Fruit fly (Drosophila melanogaster) whole organism, embryonic: ENCODE measurements around the gene IscU.

Source experiments
- Bteb2 ChIP-seq: fragments of 200-800 bp; sonication (Bioruptor generic); optimal IDR thresholded peaks from 2 replicates; lab custom pipeline; 2016; ENCODE audit warnings: missing biosample characterization, missing genetic modification characterization
- CG10979 ChIP-seq: fragments of 200-800 bp; sonication (Bioruptor generic); optimal IDR thresholded peaks from 2 replicates; lab custom pipeline; 2018; ENCODE audit warnings: missing biosample characterization, mild to moderate bottlenecking, missing genetic modification characterization, moderate library complexity
- CG11504 ChIP-seq: fragments of 200-800 bp; sonication (Bioruptor generic); optimal IDR thresholded peaks from 3 replicates; lab custom pipeline; 2019; ENCODE audit warnings: missing biosample characterization, mild to moderate bottlenecking, missing genetic modification characterization, moderate library complexity
- CG12219 ChIP-seq: fragments of 200-800 bp; sonication (Bioruptor generic); optimal IDR thresholded peaks from 3 replicates; lab custom pipeline; 2018; ENCODE audit warnings: missing biosample characterization, mild to moderate bottlenecking, missing genetic modification characterization
- CG12236 ChIP-seq: fragments of 200-800 bp; sonication (Bioruptor generic); optimal IDR thresholded peaks from 2 replicates; lab custom pipeline; 2016; ENCODE audit warnings: missing biosample characterization, missing genetic modification characterization
- CG12299 ChIP-seq: fragments of 200-800 bp; sonication (Bioruptor generic); optimal IDR thresholded peaks from 2 replicates; lab custom pipeline; 2018; ENCODE audit warnings: missing biosample characterization, mild to moderate bottlenecking, missing genetic modification characterization
- CG13287 ChIP-seq: fragments of 200-800 bp; sonication (Bioruptor generic); IDR thresholded peaks from 2 replicates; pipeline ENCODE4 v1.3.6; 2022; ENCODE audit warnings: missing biosample characterization, missing genetic modification characterization; ENCODE audit not compliant: partially characterized antibody
- CG1529 ChIP-seq: fragments of 200-800 bp; sonication (Bioruptor generic); optimal IDR thresholded peaks from 3 replicates; lab custom pipeline; 2018; ENCODE audit warnings: missing biosample characterization, missing genetic modification characterization
- CG30431 ChIP-seq: fragments of 200-800 bp; sonication (Bioruptor generic); optimal IDR thresholded peaks from 2 replicates; lab custom pipeline; 2017; ENCODE audit warnings: missing biosample characterization, missing genetic modification characterization
- CG3065 ChIP-seq: fragments of 200-800 bp; sonication (Bioruptor generic); optimal IDR thresholded peaks from 2 replicates; lab custom pipeline; 2016; ENCODE audit warnings: missing biosample characterization, missing genetic modification characterization
- CG32532 ChIP-seq: fragments of 200-800 bp; sonication (Bioruptor generic); IDR thresholded peaks from 2 replicates; pipeline ENCODE4 v1.3.6; 2022; ENCODE audit warnings: missing biosample characterization, missing genetic modification characterization
- CG3847 ChIP-seq: fragments of 200-800 bp; sonication (Bioruptor generic); IDR thresholded peaks from 2 replicates; pipeline ENCODE4 v1.3.6; 2022; ENCODE audit warnings: missing biosample characterization, missing genetic modification characterization
- CG4854 ChIP-seq: fragments of 200-800 bp; sonication (Bioruptor generic); optimal IDR thresholded peaks from 2 replicates; lab custom pipeline; 2016; ENCODE audit warnings: missing biosample characterization, missing genetic modification characterization, inconsistent platforms
- CG6175 ChIP-seq: fragments of 200-800 bp; sonication (Bioruptor generic); IDR thresholded peaks from 3 replicates; pipeline ENCODE4 v1.3.6; 2022; ENCODE audit warnings: missing biosample characterization, missing genetic modification characterization
- CG6765 ChIP-seq: fragments of 200-800 bp; sonication (Bioruptor generic); optimal IDR thresholded peaks from 3 replicates; lab custom pipeline; 2017; ENCODE audit warnings: missing biosample characterization, mild to moderate bottlenecking, missing genetic modification characterization
- CG8478 ChIP-seq: fragments of >200 bp; optimal IDR thresholded peaks from 2 replicates; lab custom pipeline; 2018
- CG8944 ChIP-seq: fragments of 200-800 bp; sonication (Bioruptor generic); optimal IDR thresholded peaks from 3 replicates; lab custom pipeline; 2016; ENCODE audit warnings: missing biosample characterization, missing genetic modification characterization
- CG9609 ChIP-seq: fragments of 200-800 bp; sonication (Bioruptor generic); optimal IDR thresholded peaks from 3 replicates; lab custom pipeline; 2016; ENCODE audit warnings: missing biosample characterization, missing genetic modification characterization
- CkIIα-i1 ChIP-seq: fragments of 200-800 bp; sonication (Bioruptor generic); IDR thresholded peaks from 2 replicates; pipeline ENCODE4 v1.3.6; 2022; ENCODE audit warnings: missing biosample characterization, missing genetic modification characterization
- Dref ChIP-seq: fragments of 200-800 bp; sonication (Bioruptor generic); IDR thresholded peaks from 2 replicates; pipeline ENCODE4 v1.3.6; 2022; ENCODE audit warnings: missing biosample characterization, missing genetic modification characterization
- Hmx ChIP-seq: fragments of 200-800 bp; sonication (Bioruptor generic); optimal IDR thresholded peaks from 2 replicates; lab custom pipeline; 2016; ENCODE audit warnings: missing biosample characterization, missing genetic modification characterization
- Hsf ChIP-seq: fragments of 200-800 bp; sonication (Bioruptor generic); optimal IDR thresholded peaks from 3 replicates; lab custom pipeline; 2016; ENCODE audit warnings: missing biosample characterization, missing genetic modification characterization
- MTF-1 ChIP-seq: fragments of 200-800 bp; sonication (Bioruptor generic); optimal IDR thresholded peaks from 2 replicates; lab custom pipeline; 2018; ENCODE audit warnings: missing biosample characterization, mild to moderate bottlenecking, missing genetic modification characterization, borderline replicate concordance
- Myb ChIP-seq: fragments of 200-800 bp; sonication (Bioruptor generic); optimal IDR thresholded peaks from 2 replicates; lab custom pipeline; 2016; ENCODE audit warnings: missing biosample characterization, missing genetic modification characterization
- Poxn ChIP-seq: fragments of 200-800 bp; sonication (Bioruptor generic); IDR thresholded peaks from 2 replicates; pipeline ENCODE4 v1.3.6; 2022; ENCODE audit warnings: missing biosample characterization, missing genetic modification characterization
- Rx ChIP-seq: fragments of 200-800 bp; sonication (Bioruptor generic); IDR thresholded peaks from 2 replicates; pipeline ENCODE4 v1.3.6; 2022; ENCODE audit warnings: missing biosample characterization, missing genetic modification characterization
- Sry-β ChIP-seq: fragments of 200-800 bp; sonication (Bioruptor generic); optimal IDR thresholded peaks from 2 replicates; lab custom pipeline; 2018; ENCODE audit warnings: missing biosample characterization, mild to moderate bottlenecking, missing genetic modification characterization, moderate library complexity
- Xrp1 ChIP-seq: fragments of 200-800 bp; sonication (Bioruptor generic); IDR thresholded peaks from 2 replicates; pipeline ENCODE4 v1.3.6; 2022; ENCODE audit warnings: missing biosample characterization, missing genetic modification characterization
- amos ChIP-seq: fragments of 200-800 bp; sonication (Bioruptor generic); IDR thresholded peaks from 2 replicates; pipeline ENCODE4 v1.3.6; 2022; ENCODE audit warnings: missing biosample characterization, missing genetic modification characterization; ENCODE audit not compliant: partially characterized antibody
- ara ChIP-seq: fragments of 200-800 bp; sonication (Bioruptor generic); IDR thresholded peaks from 2 replicates; pipeline ENCODE4 v1.3.6; 2022; ENCODE audit warnings: missing biosample characterization, missing genetic modification characterization
- ato ChIP-seq: fragments of 200-800 bp; sonication (Bioruptor generic); IDR thresholded peaks from 2 replicates; pipeline ENCODE4 v1.3.6; 2022; ENCODE audit warnings: missing biosample characterization, missing genetic modification characterization; ENCODE audit not compliant: partially characterized antibody
- croc ChIP-seq: fragments of 200-800 bp; sonication (Bioruptor generic); conservative IDR thresholded peaks from 3 replicates; pipeline ENCODE4 v1.3.6; 2022; ENCODE audit warnings: missing biosample characterization, missing genetic modification characterization
- cwo ChIP-seq: fragments of 200-800 bp; sonication (Bioruptor generic); optimal IDR thresholded peaks from 3 replicates; lab custom pipeline; 2017; ENCODE audit warnings: missing biosample characterization, missing genetic modification characterization, mild to moderate bottlenecking, moderate library complexity, missing genetic modification reagents
- dati ChIP-seq: fragments of 200-800 bp; sonication (Bioruptor generic); IDR thresholded peaks from 2 replicates; pipeline ENCODE4 v1.3.6; 2022; ENCODE audit warnings: missing biosample characterization, missing genetic modification characterization
- disco-r ChIP-seq: fragments of 200-800 bp; sonication (Bioruptor generic); optimal IDR thresholded peaks from 2 replicates; lab custom pipeline; 2016; ENCODE audit warnings: missing biosample characterization, missing genetic modification characterization
- emc ChIP-seq: fragments of 200-800 bp; sonication (Bioruptor generic); optimal IDR thresholded peaks from 2 replicates; lab custom pipeline; 2016; ENCODE audit warnings: missing biosample characterization, missing genetic modification characterization
- esg ChIP-seq: fragments of 200-800 bp; sonication (Bioruptor generic); conservative IDR thresholded peaks from 2 replicates; pipeline ENCODE4 v1.3.6; 2022; ENCODE audit warnings: missing biosample characterization, missing genetic modification characterization
- ewg ChIP-seq: fragments of 200-800 bp; sonication (Bioruptor generic); optimal IDR thresholded peaks from 3 replicates; lab custom pipeline; 2017; ENCODE audit warnings: mild to moderate bottlenecking, missing biosample characterization, missing genetic modification reagents, missing genetic modification characterization
- ftz-f1 ChIP-seq: fragments of 200-800 bp; sonication (Bioruptor generic); optimal IDR thresholded peaks from 2 replicates; lab custom pipeline; 2016; ENCODE audit warnings: missing biosample characterization, missing genetic modification characterization
- gce ChIP-seq: fragments of 200-800 bp; sonication (Bioruptor generic); IDR thresholded peaks from 3 replicates; pipeline ENCODE4 v1.3.6; 2022; ENCODE audit warnings: missing biosample characterization, missing genetic modification characterization
- gcm ChIP-seq: fragments of 200-800 bp; sonication (Bioruptor generic); optimal IDR thresholded peaks from 2 replicates; lab custom pipeline; 2019; ENCODE audit warnings: missing biosample characterization, mild to moderate bottlenecking, missing genetic modification characterization, moderate library complexity
- gro ChIP-seq: fragments of 200-800 bp; sonication (Bioruptor generic); optimal IDR thresholded peaks from 2 replicates; lab custom pipeline; 2016; ENCODE audit warnings: missing biosample characterization, missing genetic modification characterization
- her ChIP-seq: fragments of 200-800 bp; sonication (Bioruptor generic); optimal IDR thresholded peaks from 2 replicates; lab custom pipeline; 2016; ENCODE audit warnings: missing biosample characterization, missing genetic modification characterization
- jigr1 ChIP-seq: fragments of 200-800 bp; sonication (Bioruptor generic); IDR thresholded peaks from 3 replicates; pipeline ENCODE4 v1.3.6; 2022; ENCODE audit warnings: missing biosample characterization, missing genetic modification characterization
- jing ChIP-seq: fragments of 200-800 bp; sonication (Bioruptor generic); optimal IDR thresholded peaks from 2 replicates; lab custom pipeline; 2018; ENCODE audit warnings: missing biosample characterization, mild to moderate bottlenecking, missing genetic modification characterization
- kah ChIP-seq: fragments of 200-800 bp; sonication (Bioruptor generic); optimal IDR thresholded peaks from 2 replicates; lab custom pipeline; 2018; ENCODE audit warnings: missing biosample characterization, mild to moderate bottlenecking, missing genetic modification characterization
- lab ChIP-seq: fragments of 200-800 bp; sonication (Bioruptor generic); optimal IDR thresholded peaks from 3 replicates; lab custom pipeline; 2017; ENCODE audit warnings: missing biosample characterization, missing genetic modification characterization, mild to moderate bottlenecking, moderate library complexity, missing genetic modification reagents
- onecut ChIP-seq: fragments of 200-800 bp; sonication (Bioruptor generic); IDR thresholded peaks from 2 replicates; pipeline ENCODE4 v1.3.6; 2022; ENCODE audit warnings: missing biosample characterization, missing genetic modification characterization
- sim ChIP-seq: fragments of 200-800 bp; sonication (Bioruptor generic); IDR thresholded peaks from 2 replicates; pipeline ENCODE4 v1.3.6; 2022; ENCODE audit warnings: missing biosample characterization, missing genetic modification characterization
- tap ChIP-seq: fragments of 200-800 bp; optimal IDR thresholded peaks from 3 replicates; lab custom pipeline; 2019; ENCODE audit warnings: missing biosample characterization, mild to moderate bottlenecking, missing genetic modification characterization, moderate library complexity
- z ChIP-seq: fragments of 200-800 bp; sonication (Bioruptor generic); IDR thresholded peaks from 3 replicates; pipeline ENCODE4 v1.3.6; 2022; ENCODE audit warnings: missing biosample characterization, missing genetic modification characterization
- zfh1 ChIP-seq: fragments of 200-800 bp; sonication (Bioruptor generic); IDR thresholded peaks from 3 replicates; pipeline ENCODE4 v1.3.6; 2022; ENCODE audit warnings: missing biosample characterization, missing genetic modification characterization

IscU gene

dm6 chr3R:8819551-8820057 lies 4.4 kb downstream of the IscU start (continued):
- peak; percentile 34; the same call in 1 of the 3 replicates for TF ChIP-seq zfh1 (GFP tag; lab: Robert Waterston, UW)
- TF ChIP-seq jing (GFP tag; lab: Kevin White, UChicago), result no peak
- TF ChIP-seq ara (GFP tag; lab: Robert Waterston, UW), result no peak
- no peak for TF ChIP-seq CG9609 (GFP tag; lab: Kevin White, UChicago)
- no peak for TF ChIP-seq Dref (GFP tag; lab: Robert Waterston, UW)
- TF ChIP-seq CG11504 (tag; lab: Kevin White, UChicago), result peak; percentile 9
- TF ChIP-seq onecut, result peak; percentile 4; the same call in 1 of the 2 replicates
- TF ChIP-seq cwo (GFP tag; lab: Kevin White, UChicago), result peak; percentile 19
- TF ChIP-seq ato (GFP tag; lab: Robert Waterston, UW), result no peak
- TF ChIP-seq gro (GFP tag; lab: Kevin White, UChicago), result no peak
- TF ChIP-seq CG4854 (GFP tag; lab: Kevin White, UChicago), result no peak
- no peak for TF ChIP-seq croc
- no peak for TF ChIP-seq tap (tag; lab: Kevin White, UChicago)
- no peak for TF ChIP-seq gcm (GFP tag; lab: Kevin White, UChicago)
- TF ChIP-seq CG1529 (GFP tag; lab: Kevin White, UChicago), result no peak
- TF ChIP-seq CG13287, result no peak; the same call in 1 of the 2 replicates
- no peak for TF ChIP-seq Hsf (GFP tag; lab: Kevin White, UChicago)
- TF ChIP-seq CG6765 (GFP tag; lab: Kevin White, UChicago), result peak; percentile 49
- peak; percentile 36 for TF ChIP-seq CG12299
- no peak; the same call in 1 of the 2 replicates for TF ChIP-seq amos (GFP tag; lab: Robert Waterston, UW)
- peak; percentile 8 for TF ChIP-seq Myb (GFP tag; lab: Kevin White, UChicago)
- TF ChIP-seq jigr1, result no peak
- no peak for TF ChIP-seq disco-r (GFP tag; lab: Kevin White, UChicago)
- no peak for TF ChIP-seq esg (GFP tag; lab: Robert Waterston, UW)
- peak; percentile 28 for TF ChIP-seq her (GFP tag; lab: Kevin White, UChicago)
- TF ChIP-seq CG3847 (GFP tag; lab: Robert Waterston, UW), result peak; percentile 26; the same call in 1 of the 2 replicates
- peak; percentile 13 for TF ChIP-seq CG10979 (tag; lab: Kevin White, UChicago)
- TF ChIP-seq sim, result no peak
- no peak for TF ChIP-seq z (GFP tag; lab: Robert Waterston, UW)
- no peak for TF ChIP-seq CG8478
- no peak for TF ChIP-seq CG30431 (GFP tag; lab: Kevin White, UChicago)
- peak; percentile 2 for TF ChIP-seq MTF-1 (GFP tag; lab: Kevin White, UChicago)
- TF ChIP-seq Rx, result no peak
- no peak for TF ChIP-seq dati
- TF ChIP-seq ftz-f1 (GFP tag; lab: Kevin White, UChicago), result no peak
- no peak for TF ChIP-seq gce
- TF ChIP-seq Hmx (GFP tag; lab: Kevin White, UChicago), result no peak
- TF ChIP-seq ewg, result no peak
- TF ChIP-seq kah, result no peak
- peak; percentile 33; the same call in 1 of the 2 replicates for TF ChIP-seq CG32532
- no peak for TF ChIP-seq Sry-β (GFP tag; lab: Kevin White, UChicago)
- no peak for TF ChIP-seq CG3065 (GFP tag; lab: Kevin White, UChicago)
- TF ChIP-seq emc, result no peak
- no peak for TF ChIP-seq Bteb2 (GFP tag; lab: Kevin White, UChicago)
- TF ChIP-seq Poxn (GFP tag; lab: Robert Waterston, UW), result no peak
- peak; percentile 66 for TF ChIP-seq lab (GFP tag; lab: Kevin White, UChicago)
- TF ChIP-seq Xrp1 (GFP tag; lab: Robert Waterston, UW), result peak; percentile 53
- no peak for TF ChIP-seq CG8944 (GFP tag; lab: Kevin White, UChicago)
- peak; percentile 11 for TF ChIP-seq CG12219 (GFP tag; lab: Kevin White, UChicago)
- TF ChIP-seq CG12236 (GFP tag; lab: Kevin White, UChicago), result no peak
- no peak for TF ChIP-seq CkIIα-i1 (GFP tag; lab: Robert Waterston, UW)
- peak; percentile 37; the same call in 1 of the 3 replicates for TF ChIP-seq CG6175 (GFP tag; lab: Robert Waterston, UW)
